Worm (Caenorhabditis elegans): Measurements from ENCODE around the gene grl-29.

The grl-29 gene

DNA sequence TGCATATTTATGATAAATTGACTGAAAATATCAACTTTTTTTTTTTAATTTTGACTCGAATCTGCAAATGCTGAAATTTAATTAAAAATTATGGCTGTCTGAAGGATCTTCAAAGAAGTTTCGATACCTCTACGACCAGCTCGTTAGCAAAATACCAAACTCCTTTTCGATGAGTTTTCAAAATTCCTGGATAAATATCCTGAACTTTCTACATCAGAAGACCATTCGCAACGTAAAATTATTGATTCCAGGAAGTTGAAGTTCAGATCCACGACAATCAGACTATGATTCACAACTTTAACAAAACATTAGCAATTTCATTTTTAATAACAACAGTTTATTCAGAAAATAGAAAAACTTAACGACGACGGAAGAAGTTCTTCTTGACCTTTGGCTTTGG is 30.0 kb upstream of the grl-29 start:
- no peak for TF ChIP-seq nhr-20 (tag; optimal IDR thresholded peaks at IDR 0.05)
- peak; percentile 3 for TF ChIP-seq aly-2 (tag; optimal IDR thresholded peaks at IDR 0.05)

DNA sequence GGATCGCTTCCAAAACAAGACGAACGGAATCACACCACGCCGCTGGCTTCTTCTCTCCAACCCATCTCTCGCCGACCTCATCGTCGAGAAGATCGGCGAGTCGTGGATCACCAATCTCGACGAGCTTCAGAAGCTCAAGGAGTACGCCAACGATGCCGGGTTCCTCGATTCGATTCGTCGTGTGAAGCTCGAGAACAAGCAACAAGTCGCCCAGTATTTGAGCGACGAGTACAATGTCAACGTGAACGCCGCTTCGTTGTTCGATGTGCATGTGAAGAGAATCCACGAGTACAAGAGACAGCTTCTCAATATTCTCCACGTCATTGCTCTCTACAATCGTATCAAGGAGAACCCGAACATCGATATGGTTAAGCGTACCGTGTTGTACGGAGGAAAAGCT is 28.6 kb upstream of the grl-29 start:
- no peak for TF ChIP-seq jun-1 (tag; optimal IDR thresholded peaks at IDR 0.05)

DNA sequence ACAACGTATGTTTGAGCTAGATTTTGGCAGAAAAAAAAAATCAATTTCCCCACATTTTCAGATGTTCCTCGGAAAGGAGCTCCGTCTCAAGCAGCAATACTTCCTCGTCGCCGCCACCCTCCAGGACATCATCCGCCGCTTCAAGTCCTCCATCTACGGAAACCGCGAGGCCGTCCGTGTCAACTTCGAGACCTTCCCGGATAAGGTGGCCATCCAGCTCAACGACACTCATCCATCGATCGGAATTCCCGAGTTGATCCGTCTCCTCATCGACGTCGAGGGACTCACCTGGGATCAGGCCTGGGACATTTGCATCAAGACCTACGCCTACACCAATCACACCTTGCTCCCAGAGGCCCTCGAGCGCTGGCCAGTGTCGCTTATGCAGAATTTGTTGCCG is 27.6 kb upstream of the grl-29 start:
- TF ChIP-seq mab-9 (GFP tag; IDR thresholded peaks at IDR 0.05), result no peak
- TF ChIP-seq vab-15 (tag; optimal IDR thresholded peaks at IDR 0.05), result no peak
- TF ChIP-seq zip-4 (GFP tag; optimal IDR thresholded peaks at IDR 0.05), result no peak
- no peak for TF ChIP-seq egl-13 (tag; optimal IDR thresholded peaks at IDR 0.05)
- no peak for TF ChIP-seq hlh-17 (GFP tag; optimal IDR thresholded peaks at IDR 0.05; ENCODE audit: borderline replicate concordance)
- TF ChIP-seq ets-5 (GFP tag; IDR thresholded peaks at IDR 0.05), result no peak
- no peak for TF ChIP-seq grh-1 (GFP tag; IDR thresholded peaks at IDR 0.05)
- TF ChIP-seq zag-1 (tag; optimal IDR thresholded peaks at IDR 0.05), result no peak
- no peak for TF ChIP-seq fkh-8 (tag; optimal IDR thresholded peaks at IDR 0.05)
- TF ChIP-seq C34B4.2 (tag; optimal IDR thresholded peaks at IDR 0.05), result no peak
- TF ChIP-seq irx-1 (tag; optimal IDR thresholded peaks at IDR 0.05), result no peak
- TF ChIP-seq aly-2 (tag; optimal IDR thresholded peaks at IDR 0.05), result no peak
- no peak for TF ChIP-seq snu-23 (GFP tag; optimal IDR thresholded peaks at IDR 0.05)
- no peak for TF ChIP-seq nhr-90 (tag; optimal IDR thresholded peaks at IDR 0.05; ENCODE audit: poor library complexity)

DNA sequence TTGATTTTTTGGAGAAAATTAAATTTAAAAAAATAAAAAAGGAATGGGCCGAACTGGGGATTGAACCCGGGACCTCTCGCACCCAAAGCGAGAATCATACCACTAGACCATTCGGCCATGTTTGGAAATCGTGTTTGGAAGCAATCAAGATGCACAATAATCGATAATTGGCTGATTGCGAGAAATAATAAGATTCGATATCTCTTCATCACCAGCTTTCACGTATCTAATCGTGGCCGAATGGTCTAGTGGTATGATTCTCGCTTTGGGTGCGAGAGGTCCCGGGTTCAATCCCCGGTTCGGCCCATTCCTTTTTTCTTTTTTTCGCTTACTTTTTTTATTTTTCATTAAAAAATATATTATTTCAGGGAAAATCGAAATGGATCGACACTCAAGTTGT is 27.1 kb upstream of the grl-29 start:
- TF ChIP-seq fos-1 (tag; optimal IDR thresholded peaks at IDR 0.05), result no peak
- no peak for TF ChIP-seq elt-3 (tag; optimal IDR thresholded peaks at IDR 0.05)
- no peak for TF ChIP-seq aly-2 (tag; optimal IDR thresholded peaks at IDR 0.05)
- TF ChIP-seq ceh-8 (GFP tag; optimal IDR thresholded peaks at IDR 0.05), result no peak
- TF ChIP-seq sox-4 (tag; optimal IDR thresholded peaks at IDR 0.05), result no peak
- TF ChIP-seq lin-39 (tag; optimal IDR thresholded peaks at IDR 0.05), result no peak
- TF ChIP-seq aha-1 (tag; optimal IDR thresholded peaks at IDR 0.05), result no peak
- peak; percentile 36 for TF ChIP-seq nhr-85 (tag)
- no peak for TF ChIP-seq fkh-8 (tag; optimal IDR thresholded peaks at IDR 0.05)
- TF ChIP-seq nhr-71 (tag; optimal IDR thresholded peaks at IDR 0.05), result peak; percentile 15

- TF ChIP-seq snpc-4 (tag; optimal IDR thresholded peaks at IDR 0.05) (no peak), efl-1 (optimal IDR thresholded peaks at IDR 0.05) (no peak), efl-1 (GFP tag; optimal IDR thresholded peaks at IDR 0.05 in 1 of 2) (no peak), isw-1 (GFP tag; IDR thresholded peaks at IDR 0.05) (no peak), ceh-90 (tag; optimal IDR thresholded peaks at IDR 0.05) (no peak), fkh-10 (GFP tag; optimal IDR thresholded peaks at IDR 0.05) (no peak), lin-14 (GFP tag; optimal IDR thresholded peaks at IDR 0.05) (no peak), nhr-71 (tag; optimal IDR thresholded peaks at IDR 0.05) (no peak), unc-130 (tag; optimal IDR thresholded peaks at IDR 0.05) (no peak), xbp-1 (tag; optimal IDR thresholded peaks at IDR 0.05) (no peak), hlh-4 (tag; optimal IDR thresholded peaks at IDR 0.05) (no peak), nhr-237 (tag; optimal IDR thresholded peaks at IDR 0.05) (no peak), mdl-1 (tag; optimal IDR thresholded peaks at IDR 0.05) (no peak), fos-1 (tag; optimal IDR thresholded peaks at IDR 0.05) (no peak), efl-3 (GFP tag; optimal IDR thresholded peaks at IDR 0.05) (no peak), unc-86 (tag; optimal IDR thresholded peaks at IDR 0.05) (no peak)
Measured at ce11 chrV:3581643-3582042, 26.6 kb upstream of the grl-29 start.
